Worm (Caenorhabditis elegans) whole organism, L2 larva: Measurements from ENCODE around the gene mpst-2.
"Not testable (repeated sequence)": the region's sequence is repeated elsewhere in the genome, so short reads cannot be mapped to it uniquely, and the experiment has no call there.

Source experiments
- C34F6.9 ChIP-seq: fragments of 150-350 bp; optimal IDR thresholded peaks from 2 replicates; lab custom pipeline; 2014; ENCODE audit warnings: missing biosample characterization, missing genetic modification characterization
- F13H6.1 ChIP-seq: sonication (generic microtip); optimal IDR thresholded peaks from 2 replicates; lab custom pipeline; 2016; ENCODE audit warnings: missing genetic modification characterization, missing compliant biosample characterization
- R02D3.7 ChIP-seq: fragments of 150-350 bp; optimal IDR thresholded peaks from 2 replicates; lab custom pipeline; 2014; ENCODE audit warnings: missing biosample characterization, missing genetic modification characterization
- Y55F3AM.14 ChIP-seq: fragments of 200-800 bp; sonication (Bioruptor generic); optimal IDR thresholded peaks from 2 replicates; lab custom pipeline; 2018; ENCODE audit warnings: mild to moderate bottlenecking, missing genetic modification characterization, missing compliant biosample characterization
- ZK546.5 ChIP-seq: sonication (generic microtip); optimal IDR thresholded peaks from 2 replicates; lab custom pipeline; 2017; ENCODE audit warnings: missing biosample characterization, missing genetic modification characterization
- alr-1 ChIP-seq: fragments of 150-350 bp; optimal IDR thresholded peaks from 2 replicates; lab custom pipeline; 2014; ENCODE audit warnings: missing biosample characterization, missing genetic modification characterization
- aly-2 ChIP-seq: fragments of 150-350 bp; optimal IDR thresholded peaks from 2 replicates; lab custom pipeline; 2014; ENCODE audit warnings: missing biosample characterization, missing genetic modification characterization
- ama-1 ChIP-seq: fragments of 150-350 bp; optimal IDR thresholded peaks from 2 replicates; lab custom pipeline; 2018; ENCODE audit warnings: inconsistent platforms
- blmp-1 ChIP-seq: sonication (generic microtip); optimal IDR thresholded peaks from 2 replicates; lab custom pipeline; 2017; ENCODE audit warnings: missing genetic modification characterization, mild to moderate bottlenecking, missing compliant biosample characterization, antibody characterized with exemption, moderate library complexity; ENCODE audit not compliant: insufficient read depth
- crh-2 ChIP-seq: sonication (generic microtip); optimal IDR thresholded peaks from 2 replicates; lab custom pipeline; 2017; ENCODE audit warnings: missing biosample characterization, missing genetic modification characterization
- elt-1 ChIP-seq: fragments of 150-350 bp; optimal IDR thresholded peaks from 2 replicates; lab custom pipeline; 2014; ENCODE audit warnings: missing biosample characterization, missing genetic modification characterization
- elt-3 ChIP-seq: sonication (generic microtip); optimal IDR thresholded peaks from 2 replicates; lab custom pipeline; 2017; ENCODE audit warnings: missing biosample characterization, missing genetic modification characterization
- fos-1 ChIP-seq: fragments of 150-350 bp; optimal IDR thresholded peaks from 2 replicates; lab custom pipeline; 2014; ENCODE audit warnings: missing biosample characterization, missing genetic modification characterization
- gmeb-1 ChIP-seq: fragments of 150-350 bp; optimal IDR thresholded peaks from 2 replicates; lab custom pipeline; 2014; ENCODE audit warnings: missing biosample characterization, missing genetic modification characterization
- lin-11 ChIP-seq: fragments of 150-350 bp; sonication (generic microtip); optimal IDR thresholded peaks from 2 replicates; lab custom pipeline; 2014; ENCODE audit warnings: missing biosample characterization, missing genetic modification characterization, inconsistent platforms, mixed read lengths
- lin-39 ChIP-seq: fragments of 150-350 bp; optimal IDR thresholded peaks from 2 replicates; lab custom pipeline; 2014; ENCODE audit warnings: missing biosample characterization, missing genetic modification reagents, missing genetic modification characterization
- lsy-2 ChIP-seq, 2 experiments: fragments of 150-350 bp in 1 of 2; sonication (generic microtip) in 1 of 2; optimal IDR thresholded peaks; 2 replicates each; lab custom pipeline; 2014 to 2017; ENCODE audit warnings: missing biosample characterization in 2 of 2, missing genetic modification characterization in 2 of 2
- mab-5 ChIP-seq: fragments of 150-350 bp; optimal IDR thresholded peaks from 2 replicates; lab custom pipeline; 2014; ENCODE audit warnings: missing biosample characterization, missing genetic modification characterization
- mbf-1 ChIP-seq: sonication (generic microtip); optimal IDR thresholded peaks from 2 replicates; lab custom pipeline; 2017; ENCODE audit warnings: missing biosample characterization, missing genetic modification characterization
- mdl-1 ChIP-seq, 2 experiments: fragments of 150-350 bp in 1 of 2; sonication (generic microtip) in 1 of 2; optimal IDR thresholded peaks; 2 replicates each; lab custom pipeline; 2017; ENCODE audit warnings: missing biosample characterization in 2 of 2, missing genetic modification characterization in 2 of 2
- nhr-10 ChIP-seq: sonication (generic microtip); optimal IDR thresholded peaks from 2 replicates; lab custom pipeline; 2017; ENCODE audit warnings: missing biosample characterization, missing genetic modification characterization
- nhr-11 ChIP-seq: fragments of 150-350 bp; optimal IDR thresholded peaks from 2 replicates; lab custom pipeline; 2014; ENCODE audit warnings: missing biosample characterization, missing genetic modification characterization
- nhr-12 ChIP-seq: fragments of 150-350 bp; optimal IDR thresholded peaks from 2 replicates; lab custom pipeline; 2014; ENCODE audit warnings: missing biosample characterization, missing genetic modification characterization
- nhr-129 ChIP-seq: fragments of 150-350 bp; optimal IDR thresholded peaks from 2 replicates; lab custom pipeline; 2014; ENCODE audit warnings: missing biosample characterization, missing genetic modification characterization
- nhr-21 ChIP-seq: fragments of 150-350 bp; optimal IDR thresholded peaks from 2 replicates; lab custom pipeline; 2014; ENCODE audit warnings: missing biosample characterization, missing genetic modification characterization
- nhr-23 ChIP-seq: fragments of 150-350 bp; optimal IDR thresholded peaks from 2 replicates; lab custom pipeline; 2014; ENCODE audit warnings: missing biosample characterization, missing genetic modification reagents, missing genetic modification characterization
- nhr-237 ChIP-seq: fragments of 150-350 bp; optimal IDR thresholded peaks from 2 replicates; lab custom pipeline; 2014; ENCODE audit warnings: missing biosample characterization, missing genetic modification characterization
- nhr-25 ChIP-seq: fragments of 150-350 bp; sonication (generic microtip); optimal IDR thresholded peaks from 3 replicates; lab custom pipeline; 2014; ENCODE audit warnings: missing biosample characterization, missing genetic modification characterization
- nhr-77 ChIP-seq: fragments of 150-350 bp; optimal IDR thresholded peaks from 2 replicates; lab custom pipeline; 2014; ENCODE audit warnings: missing biosample characterization, missing genetic modification characterization
- sem-4 ChIP-seq: fragments of 150-350 bp; optimal IDR thresholded peaks from 2 replicates; lab custom pipeline; 2014; ENCODE audit warnings: missing biosample characterization, missing genetic modification reagents, missing genetic modification characterization
- skn-1 ChIP-seq: sonication (generic microtip); optimal IDR thresholded peaks from 2 replicates; lab custom pipeline; 2017; ENCODE audit warnings: missing biosample characterization, missing genetic modification characterization
- sma-3 ChIP-seq: sonication (generic microtip); optimal IDR thresholded peaks from 2 replicates; lab custom pipeline; 2016; ENCODE audit warnings: missing genetic modification reagents, missing genetic modification characterization, missing compliant biosample characterization
- sma-9 ChIP-seq, 2 experiments: fragments of 150-350 bp in 1 of 2; sonication (generic microtip) in 1 of 2; optimal IDR thresholded peaks; 2 replicates each; lab custom pipeline; 2014 to 2016; ENCODE audit warnings: missing genetic modification characterization in 2 of 2, mild to moderate bottlenecking in 1 of 2, missing biosample characterization in 1 of 2, missing compliant biosample characterization in 1 of 2, missing genetic modification reagents in 1 of 2, moderate library complexity in 1 of 2
- snpc-4 ChIP-seq: fragments of 150-350 bp; optimal IDR thresholded peaks from 2 replicates; lab custom pipeline; 2014; ENCODE audit warnings: missing biosample characterization, missing genetic modification characterization
- unc-39 ChIP-seq: fragments of 150-350 bp; optimal IDR thresholded peaks from 2 replicates; lab custom pipeline; 2014; ENCODE audit warnings: missing biosample characterization, missing genetic modification characterization
- unc-55 ChIP-seq: fragments of 150-350 bp; sonication (generic microtip); optimal IDR thresholded peaks from 3 replicates; lab custom pipeline; 2014; ENCODE audit warnings: missing biosample characterization, missing genetic modification reagents, missing genetic modification characterization
- unc-62 ChIP-seq: fragments of 150-350 bp; optimal IDR thresholded peaks from 2 replicates; lab custom pipeline; 2014; ENCODE audit warnings: missing biosample characterization, missing genetic modification reagents, missing genetic modification characterization
- zag-1 ChIP-seq: fragments of 150-350 bp; optimal IDR thresholded peaks from 2 replicates; lab custom pipeline; 2014; ENCODE audit warnings: missing biosample characterization, missing genetic modification characterization
- ztf-1 ChIP-seq: fragments of 200-800 bp; sonication (Bioruptor generic); conservative IDR thresholded peaks from 2 replicates; pipeline ENCODE4 v1.3.6; 2022; ENCODE audit warnings: missing genetic modification characterization, missing compliant biosample characterization
- ztf-11 ChIP-seq: sonication (generic microtip); optimal IDR thresholded peaks from 2 replicates; lab custom pipeline; 2017; ENCODE audit warnings: missing biosample characterization, missing genetic modification characterization
- ztf-4 ChIP-seq: fragments of 150-350 bp; optimal IDR thresholded peaks from 2 replicates; lab custom pipeline; 2014; ENCODE audit warnings: missing biosample characterization, missing genetic modification characterization

Gene mpst-2

ce11 chrV:14897731-14898130 lies 4.5 kb upstream of the mpst-2 start, which contains the start of gene H12D21.6:
H12D21.6 (minus strand) TSS chrV:14897831.
- TF ChIP-seq nhr-77 (tag; lab: Kevin White, UChicago) = no peak
- TF ChIP-seq, all 48 proteins: peak for 0

ce11 chrV:14895557-14895956 lies 2.3 kb upstream of the mpst-2 start, which contains the start of gene mpst-3:
mpst-3 (plus strand) TSS chrV:14895647.
- TF ChIP-seq fos-1 (tag; lab: Kevin White, UChicago) = peak; percentile 60
- TF ChIP-seq skn-1 (tag; lab: Kevin White, UChicago) = no peak
- TF ChIP-seq sma-9 (GFP tag; optimal IDR thresholded peaks at IDR 0.05; lab: Kevin White, UChicago) = peak; percentile 8
- no peak for TF ChIP-seq sma-9 (tag; optimal IDR thresholded peaks at IDR 0.05; lab: Kevin White, UChicago)
- peak; percentile 16 for TF ChIP-seq crh-2 (tag; lab: Kevin White, UChicago)
- TF ChIP-seq, all 48 proteins: peak for 3

- TF ChIP-seq unc-55 (GFP tag; lab: Kevin White, UChicago); aly-2 (tag; lab: Kevin White, UChicago); nhr-12 (tag; lab: Kevin White, UChicago): not testable (repeated sequence)
These were observed 2.5 kb downstream of the mpst-2 start, which contains the start of gene nspa-2 for ce11 chrV:14890782-14891181. nspa-2 (plus strand) TSS chrV:14891082.

ce11 chrV:14877242-14877819 lies 15.9 kb downstream of the mpst-2 start:
- TF ChIP-seq blmp-1 (tag; lab: Kevin White, UChicago) = peak; percentile 26
- TF ChIP-seq mdl-1 (tag; optimal IDR thresholded peaks at IDR 0.05; lab: Kevin White, UChicago) = no peak
- TF ChIP-seq, all 48 proteins: peak for 1

ce11 chrV:14876724-14877123 lies 16.5 kb downstream of the mpst-2 start, which contains the start of gene ZC412.10:
ZC412.10 (minus strand) TSS chrV:14876824.
- not testable (repeated sequence) for TF ChIP-seq unc-55 (GFP tag; lab: Kevin White, UChicago); gmeb-1 (tag; lab: Kevin White, UChicago); nhr-10

- peak; percentile 15 for TF ChIP-seq sma-3 (GFP tag; lab: Kevin White, UChicago)
- peak; percentile 48 for TF ChIP-seq unc-55 (GFP tag; lab: Kevin White, UChicago)
- TF ChIP-seq Y55F3AM.14 (GFP tag; lab: Kevin White, UChicago) = no peak
- no peak for TF ChIP-seq zag-1 (tag; lab: Kevin White, UChicago)
- TF ChIP-seq lsy-2 (tag; optimal IDR thresholded peaks at IDR 0.05; lab: Kevin White, UChicago) = peak in 1 of 2 experiments; percentile 50
- TF ChIP-seq fos-1 (tag; lab: Kevin White, UChicago) = peak; percentile 11
- TF ChIP-seq nhr-21 = peak; percentile 23
- TF ChIP-seq elt-1 (tag; lab: Kevin White, UChicago) = no peak
- TF ChIP-seq nhr-237 (tag; lab: Kevin White, UChicago) = no peak
- TF ChIP-seq lin-39 (tag; lab: Kevin White, UChicago) = no peak
- peak; percentile 97 for TF ChIP-seq snpc-4
- TF ChIP-seq C34F6.9 (tag; lab: Kevin White, UChicago) = peak; percentile 38
- no peak for TF ChIP-seq blmp-1 (tag; lab: Kevin White, UChicago)
- TF ChIP-seq sem-4 (tag; lab: Kevin White, UChicago) = no peak
- TF ChIP-seq ZK546.5 = no peak
- no peak for TF ChIP-seq mab-5 (tag; lab: Kevin White, UChicago)
- peak; percentile 26 for TF ChIP-seq F13H6.1 (tag; lab: Kevin White, UChicago)
- no peak for TF ChIP-seq ama-1 (lab: Kevin White, UChicago)
- TF ChIP-seq gmeb-1 (tag; lab: Kevin White, UChicago) = peak; percentile 52
- no peak for TF ChIP-seq aly-2 (tag; lab: Kevin White, UChicago)
- no peak for TF ChIP-seq ztf-4 (tag; lab: Kevin White, UChicago)
- TF ChIP-seq lin-11 = no peak
- peak; percentile 70 for TF ChIP-seq nhr-129 (tag; lab: Kevin White, UChicago)
- no peak for TF ChIP-seq unc-39
- TF ChIP-seq crh-2 (tag; lab: Kevin White, UChicago) = peak; percentile 7
- no peak for TF ChIP-seq nhr-25 (tag; lab: Kevin White, UChicago)
- TF ChIP-seq R02D3.7 (tag; lab: Kevin White, UChicago) = no peak
- no peak for TF ChIP-seq nhr-77 (tag; lab: Kevin White, UChicago)
- TF ChIP-seq mbf-1 (tag; lab: Kevin White, UChicago) = no peak
- no peak for TF ChIP-seq nhr-23 (tag; lab: Kevin White, UChicago)
- TF ChIP-seq nhr-11 (tag; lab: Kevin White, UChicago) = no peak
- no peak for TF ChIP-seq elt-3 (tag; lab: Kevin White, UChicago)
- TF ChIP-seq unc-62 = no peak
- no peak for TF ChIP-seq ztf-1
- TF ChIP-seq ztf-11 (tag; lab: Kevin White, UChicago) = no peak
- TF ChIP-seq nhr-10 = no peak
- no peak for TF ChIP-seq alr-1 (tag; lab: Kevin White, UChicago)
These were observed 17.0 kb downstream of the mpst-2 start for ce11 chrV:14876257-14876656.
